Fruit fly (Drosophila melanogaster) whole organism, embryonic: ENCODE measurements around the gene bab1.

Source experiments
- Atf3 ChIP-seq: fragments of 200-800 bp; sonication (Bioruptor generic); optimal IDR thresholded peaks from 3 replicates; lab custom pipeline; 2016; ENCODE audit warnings: missing biosample characterization, missing genetic modification characterization
- CG10209 ChIP-seq: fragments of 200-800 bp; sonication (Bioruptor generic); optimal IDR thresholded peaks from 3 replicates; lab custom pipeline; 2017; ENCODE audit warnings: missing biosample characterization, mild to moderate bottlenecking, missing genetic modification characterization, missing genetic modification reagents
- CG11085 ChIP-seq: fragments of 200-800 bp; sonication (Bioruptor generic); IDR thresholded peaks from 2 replicates; pipeline ENCODE4 v1.3.6; 2022; ENCODE audit warnings: missing biosample characterization, missing genetic modification characterization
- CG13123 ChIP-seq: fragments of 200-800 bp; sonication (Bioruptor generic); optimal IDR thresholded peaks from 2 replicates; lab custom pipeline; 2016; ENCODE audit warnings: missing biosample characterization, missing genetic modification characterization
- CG14441 ChIP-seq: fragments of 200-800 bp; sonication (Bioruptor generic); IDR thresholded peaks from 2 replicates; pipeline ENCODE4 v1.3.6; 2022; ENCODE audit warnings: missing biosample characterization, missing genetic modification characterization
- CG14710 ChIP-seq: fragments of 200-800 bp; sonication (Bioruptor generic); optimal IDR thresholded peaks from 3 replicates; lab custom pipeline; 2019; ENCODE audit warnings: missing biosample characterization, mild to moderate bottlenecking, missing genetic modification characterization, moderate library complexity
- CG15479 ChIP-seq: fragments of 200-800 bp; sonication (Bioruptor generic); optimal IDR thresholded peaks from 3 replicates; lab custom pipeline; 2019; ENCODE audit warnings: missing biosample characterization, mild to moderate bottlenecking, missing genetic modification characterization, moderate library complexity
- CG18764 ChIP-seq: fragments of 200-800 bp; sonication (Bioruptor generic); optimal IDR thresholded peaks from 3 replicates; lab custom pipeline; 2016; ENCODE audit warnings: missing biosample characterization, missing genetic modification characterization
- CG31224 ChIP-seq: fragments of 200-800 bp; sonication (Bioruptor generic); IDR thresholded peaks from 2 replicates; pipeline ENCODE4 v1.3.6; 2022; ENCODE audit warnings: missing biosample characterization, missing genetic modification characterization
- CG31365 ChIP-seq: fragments of 200-800 bp; sonication (Bioruptor generic); optimal IDR thresholded peaks from 2 replicates; lab custom pipeline; 2018; ENCODE audit warnings: missing biosample characterization, mild to moderate bottlenecking, missing genetic modification characterization
- CG32532 ChIP-seq: fragments of 200-800 bp; sonication (Bioruptor generic); IDR thresholded peaks from 2 replicates; pipeline ENCODE4 v1.3.6; 2022; ENCODE audit warnings: missing biosample characterization, missing genetic modification characterization
- CG32767 ChIP-seq: fragments of 200-800 bp; sonication (Bioruptor generic); IDR thresholded peaks from 2 replicates; pipeline ENCODE4 v1.3.6; 2022; ENCODE audit warnings: missing biosample characterization, missing genetic modification characterization
- CG33557 ChIP-seq: fragments of 200-800 bp; sonication (Bioruptor generic); optimal IDR thresholded peaks from 2 replicates; lab custom pipeline; 2019; ENCODE audit warnings: missing biosample characterization, mild to moderate bottlenecking, missing genetic modification characterization, moderate library complexity
- CG4854 ChIP-seq: fragments of 200-800 bp; sonication (Bioruptor generic); optimal IDR thresholded peaks from 2 replicates; lab custom pipeline; 2016; ENCODE audit warnings: missing biosample characterization, missing genetic modification characterization, inconsistent platforms
- CG6654 ChIP-seq: fragments of 200-800 bp; sonication (Bioruptor generic); optimal IDR thresholded peaks from 2 replicates; lab custom pipeline; 2017; ENCODE audit warnings: missing biosample characterization, mild to moderate bottlenecking, missing genetic modification characterization
- CG6689 ChIP-seq: fragments of 200-800 bp; sonication (Bioruptor generic); IDR thresholded peaks from 2 replicates; pipeline ENCODE4 v1.3.6; 2022; ENCODE audit warnings: missing biosample characterization, missing genetic modification characterization
- CG7271 ChIP-seq: fragments of 200-800 bp; sonication (Bioruptor generic); optimal IDR thresholded peaks from 2 replicates; lab custom pipeline; 2018; ENCODE audit warnings: missing biosample characterization, mild to moderate bottlenecking, missing genetic modification characterization, moderate library complexity
- CG7556 ChIP-seq: fragments of 200-800 bp; sonication (Bioruptor generic); optimal IDR thresholded peaks from 2 replicates; lab custom pipeline; 2017; ENCODE audit warnings: missing biosample characterization, mild to moderate bottlenecking, missing genetic modification characterization
- CG7786 ChIP-seq: fragments of 200-800 bp; sonication (Bioruptor generic); optimal IDR thresholded peaks from 2 replicates; lab custom pipeline; 2016; ENCODE audit warnings: missing biosample characterization, missing genetic modification characterization
- CG9797 ChIP-seq: fragments of 200-800 bp; sonication (Bioruptor generic); optimal IDR thresholded peaks from 3 replicates; lab custom pipeline; 2018; ENCODE audit warnings: missing biosample characterization, mild to moderate bottlenecking, missing genetic modification characterization
- Camta ChIP-seq: fragments of 200-800 bp; sonication (Bioruptor generic); optimal IDR thresholded peaks from 2 replicates; lab custom pipeline; 2016; ENCODE audit warnings: missing biosample characterization, missing genetic modification characterization
- Dfd ChIP-seq, 2 experiments: fragments of >200 bp; optimal IDR thresholded peaks; 2 replicates each; lab custom pipeline; 2017; ENCODE audit warnings: missing biosample characterization in 2 of 2, missing genetic modification characterization in 2 of 2
- Dip2 ChIP-seq: fragments of 200-800 bp; sonication (Bioruptor generic); IDR thresholded peaks from 2 replicates; pipeline ENCODE4 v1.3.6; 2022; ENCODE audit warnings: missing biosample characterization, missing genetic modification characterization
- Drgx ChIP-seq: fragments of 200-800 bp; sonication (Bioruptor generic); IDR thresholded peaks from 2 replicates; pipeline ENCODE4 v1.3.6; 2022; ENCODE audit warnings: missing biosample characterization, missing genetic modification characterization
- H15 ChIP-seq: fragments of 200-800 bp; sonication (Bioruptor generic); IDR thresholded peaks from 3 replicates; pipeline ENCODE4 v1.3.6; 2022; ENCODE audit warnings: missing biosample characterization, missing genetic modification characterization
- Hr51 ChIP-seq, 2 experiments: fragments of 200-800 bp; sonication (Bioruptor generic); optimal IDR thresholded peaks; 2 replicates in 1 of 2; 3 replicates in 1 of 2; lab custom pipeline; 2016 to 2018; ENCODE audit warnings: missing biosample characterization in 2 of 2, missing genetic modification characterization in 2 of 2, mild to moderate bottlenecking in 1 of 2, moderate library complexity in 1 of 2
- Mad ChIP-seq: fragments of 200-800 bp; sonication (Bioruptor generic); optimal IDR thresholded peaks from 2 replicates; lab custom pipeline; 2016; ENCODE audit warnings: missing biosample characterization, missing genetic modification characterization
- Max ChIP-seq: fragments of 200-800 bp; sonication (Bioruptor generic); optimal IDR thresholded peaks from 2 replicates; lab custom pipeline; 2016; ENCODE audit warnings: missing biosample characterization, mild to moderate bottlenecking, missing genetic modification characterization
- Sry-δ ChIP-seq: fragments of 200-800 bp; sonication (Bioruptor generic); optimal IDR thresholded peaks from 2 replicates; lab custom pipeline; 2016; ENCODE audit warnings: missing biosample characterization, missing genetic modification characterization
- Taf1 ChIP-seq: fragments of 200-800 bp; sonication (Bioruptor generic); IDR thresholded peaks from 2 replicates; pipeline ENCODE4 v1.3.6; 2022; ENCODE audit warnings: missing biosample characterization, missing genetic modification characterization
- az2 ChIP-seq: fragments of 200-800 bp; sonication (Bioruptor generic); optimal IDR thresholded peaks from 3 replicates; lab custom pipeline; 2016; ENCODE audit warnings: missing biosample characterization, missing genetic modification characterization
- cg ChIP-seq: fragments of 200-800 bp; sonication (Bioruptor generic); optimal IDR thresholded peaks from 3 replicates; lab custom pipeline; 2019; ENCODE audit warnings: missing biosample characterization, mild to moderate bottlenecking, missing genetic modification characterization, moderate library complexity
- chm ChIP-seq: fragments of 200-800 bp; sonication (Bioruptor generic); IDR thresholded peaks from 2 replicates; pipeline ENCODE4 v1.3.6; 2022; ENCODE audit warnings: missing biosample characterization, missing genetic modification characterization
- crc ChIP-seq: fragments of 200-800 bp; sonication (Bioruptor generic); optimal IDR thresholded peaks from 2 replicates; lab custom pipeline; 2016; ENCODE audit warnings: missing biosample characterization, missing genetic modification characterization
- dmrt11E ChIP-seq: fragments of 200-800 bp; sonication (Bioruptor generic); optimal IDR thresholded peaks from 3 replicates; lab custom pipeline; 2018; ENCODE audit warnings: missing biosample characterization, mild to moderate bottlenecking, missing genetic modification characterization, moderate library complexity
- ewg ChIP-seq: fragments of 200-800 bp; sonication (Bioruptor generic); optimal IDR thresholded peaks from 3 replicates; lab custom pipeline; 2017; ENCODE audit warnings: mild to moderate bottlenecking, missing biosample characterization, missing genetic modification reagents, missing genetic modification characterization
- ftz-f1 ChIP-seq: fragments of 200-800 bp; sonication (Bioruptor generic); optimal IDR thresholded peaks from 2 replicates; lab custom pipeline; 2016; ENCODE audit warnings: missing biosample characterization, missing genetic modification characterization
- gce ChIP-seq: fragments of 200-800 bp; sonication (Bioruptor generic); IDR thresholded peaks from 3 replicates; pipeline ENCODE4 v1.3.6; 2022; ENCODE audit warnings: missing biosample characterization, missing genetic modification characterization
- gfzf ChIP-seq: fragments of 200-800 bp; sonication (Bioruptor generic); optimal IDR thresholded peaks from 2 replicates; lab custom pipeline; 2016; ENCODE audit warnings: missing biosample characterization, mild to moderate bottlenecking, missing genetic modification characterization, moderate library complexity
- her ChIP-seq: fragments of 200-800 bp; sonication (Bioruptor generic); optimal IDR thresholded peaks from 2 replicates; lab custom pipeline; 2016; ENCODE audit warnings: missing biosample characterization, missing genetic modification characterization
- jumu ChIP-seq: fragments of 200-800 bp; sonication (Bioruptor generic); optimal IDR thresholded peaks from 3 replicates; lab custom pipeline; 2016; ENCODE audit warnings: missing biosample characterization, missing genetic modification characterization
- p53 ChIP-seq: fragments of 200-800 bp; sonication (Bioruptor generic); optimal IDR thresholded peaks from 2 replicates; lab custom pipeline; 2016; ENCODE audit warnings: missing biosample characterization, missing genetic modification characterization
- pum ChIP-seq: fragments of 200-800 bp; sonication (Bioruptor generic); optimal IDR thresholded peaks from 2 replicates; lab custom pipeline; 2016; ENCODE audit warnings: missing biosample characterization, missing genetic modification characterization
- ro ChIP-seq: fragments of 200-800 bp; sonication (Bioruptor generic); IDR thresholded peaks from 2 replicates; pipeline ENCODE4 v1.3.6; 2022; ENCODE audit warnings: missing biosample characterization, missing genetic modification characterization
- slp2 ChIP-seq: fragments of 200-800 bp; sonication (Bioruptor generic); optimal IDR thresholded peaks from 2 replicates; lab custom pipeline; 2016; ENCODE audit warnings: missing biosample characterization, missing genetic modification characterization
- so ChIP-seq: fragments of 200-800 bp; sonication (Bioruptor generic); IDR thresholded peaks from 3 replicates; pipeline ENCODE4 v1.3.6; 2022; ENCODE audit warnings: missing biosample characterization, missing genetic modification characterization
- sug ChIP-seq: fragments of 200-800 bp; optimal IDR thresholded peaks from 2 replicates; lab custom pipeline; 2019; ENCODE audit warnings: missing biosample characterization, mild to moderate bottlenecking, missing genetic modification characterization, moderate library complexity
- ttk ChIP-seq: fragments of 200-800 bp; sonication (Bioruptor generic); IDR thresholded peaks from 2 replicates; pipeline ENCODE4 v2.1.2; 2022; ENCODE audit warnings: missing biosample characterization, missing genetic modification characterization
- z ChIP-seq: fragments of 200-800 bp; sonication (Bioruptor generic); IDR thresholded peaks from 3 replicates; pipeline ENCODE4 v1.3.6; 2022; ENCODE audit warnings: missing biosample characterization, missing genetic modification characterization

The bab1 gene

dm6 chr3L:1007513-1008459 lies 93.1 kb downstream of the bab1 start (continued):
- TF ChIP-seq dmrt11E (tag; lab: Kevin White, UChicago) (peak; percentile 46), CG18764 (GFP tag; lab: Kevin White, UChicago) (no peak), cg (peak; percentile 37), Hr51 (GFP tag; optimal IDR thresholded peaks at IDR 0.05; lab: Kevin White, UChicago) (peak in 1 of 2 experiments; percentile 86), Dip2 (GFP tag; lab: Robert Waterston, UW) (no peak), CG11085 (GFP tag; lab: Robert Waterston, UW) (peak; percentile 84), gce (GFP tag; lab: Robert Waterston, UW) (peak; percentile 84), ro (GFP tag; lab: Robert Waterston, UW) (peak; percentile 45; the same call in 1 of the 2 replicates), CG33557 (GFP tag; lab: Kevin White, UChicago) (no peak), ewg (peak; percentile 71), crc (GFP tag; lab: Kevin White, UChicago) (peak; percentile 66), Drgx (peak; percentile 83), Camta (GFP tag; lab: Kevin White, UChicago) (peak; percentile 82), Sry-δ (GFP tag; lab: Kevin White, UChicago) (peak; percentile 38), slp2 (GFP tag; lab: Kevin White, UChicago) (peak; percentile 41), CG14710 (peak; percentile 27), z (GFP tag; lab: Robert Waterston, UW) (peak; percentile 69; the same call in 2 of the 3 replicates), Dfd (GFP tag; optimal IDR thresholded peaks at IDR 0.05; lab: Kevin White, UChicago) (no peak), Mad (peak; percentile 12), CG7786 (GFP tag; lab: Kevin White, UChicago) (peak; percentile 31), ftz-f1 (GFP tag; lab: Kevin White, UChicago) (peak; percentile 2), chm (GFP tag; lab: Robert Waterston, UW) (peak; percentile 48; the same call in 1 of the 2 replicates), CG4854 (GFP tag; lab: Kevin White, UChicago) (peak; percentile 32), az2 (GFP tag; lab: Kevin White, UChicago) (peak; percentile 78), CG6654 (peak; percentile 61), so (GFP tag; lab: Robert Waterston, UW) (peak; percentile 82; the same call in 2 of the 3 replicates), Taf1 (peak; percentile 78), CG32767 (GFP tag; lab: Robert Waterston, UW) (peak; percentile 69; the same call in 1 of the 2 replicates), CG31224 (GFP tag; lab: Robert Waterston, UW) (peak; percentile 83), CG9797 (GFP tag; lab: Kevin White, UChicago) (no peak), CG15479 (GFP tag; lab: Kevin White, UChicago) (no peak), CG7556 (GFP tag; lab: Kevin White, UChicago) (peak; percentile 77), CG13123 (GFP tag; lab: Kevin White, UChicago) (peak; percentile 20), CG32532 (GFP tag; lab: Robert Waterston, UW) (peak; percentile 96), CG6689 (peak; percentile 82), ttk (GFP tag; lab: Robert Waterston, UW) (peak; percentile 91), H15 (GFP tag; lab: Robert Waterston, UW) (peak; percentile 85), Atf3 (GFP tag; lab: Kevin White, UChicago) (no peak), gfzf (no peak), Max (GFP tag; lab: Kevin White, UChicago) (peak; percentile 74), sug (tag; lab: Kevin White, UChicago) (peak; percentile 73), CG7271 (no peak), CG14441 (GFP tag; lab: Robert Waterston, UW) (peak; percentile 90), jumu (peak; percentile 28), pum (peak; percentile 39), her (GFP tag; lab: Kevin White, UChicago) (no peak), CG10209 (peak; percentile 86), p53 (GFP tag; lab: Kevin White, UChicago) (no peak), CG31365 (tag; lab: Kevin White, UChicago) (peak; percentile 48)
